Worm (Caenorhabditis elegans) whole organism, young adult: ENCODE measurements around the gene C01B9.4.

Experiments used
- B0019.2 ChIP-seq: fragments of 200-800 bp; sonication (Bioruptor generic); conservative IDR thresholded peaks from 2 replicates; pipeline ENCODE4 v1.3.6; 2022; ENCODE audit warnings: missing genetic modification reagents, missing genetic modification characterization, missing compliant biosample characterization
- B0035.1 ChIP-seq: sonication (generic microtip); optimal IDR thresholded peaks from 2 replicates; lab custom pipeline; 2016; ENCODE audit warnings: missing genetic modification characterization, mild to moderate bottlenecking, missing compliant biosample characterization, missing genotype, missing genetic modification reagents
- B0261.1 ChIP-seq: sonication (generic microtip); optimal IDR thresholded peaks from 2 replicates; lab custom pipeline; 2016; ENCODE audit warnings: mild to moderate bottlenecking, missing genetic modification characterization, moderate library complexity, missing compliant biosample characterization
- C06A6.2 ChIP-seq: fragments of 200-800 bp; sonication (Bioruptor generic); conservative IDR thresholded peaks from 2 replicates; pipeline ENCODE4 v1.3.6; 2022; ENCODE audit warnings: missing genetic modification characterization, missing compliant biosample characterization
- C17E4.6 ChIP-seq: fragments of 200-800 bp; sonication (Bioruptor generic); IDR thresholded peaks from 2 replicates; pipeline ENCODE4 v1.3.6; 2022; ENCODE audit warnings: missing genetic modification reagents, missing genetic modification characterization, missing compliant biosample characterization
- F33H1.4 ChIP-seq: fragments of 200-800 bp; sonication (Bioruptor generic); IDR thresholded peaks from 2 replicates; pipeline ENCODE4 v1.3.6; 2022; ENCODE audit warnings: missing genetic modification reagents, missing genetic modification characterization, missing compliant biosample characterization
- F39B2.1 ChIP-seq: fragments of 200-800 bp; sonication (Bioruptor generic); IDR thresholded peaks from 2 replicates; pipeline ENCODE4 v1.3.6; 2022; ENCODE audit warnings: missing genetic modification reagents, missing genetic modification characterization, missing compliant biosample characterization
- K11D2.4 ChIP-seq: fragments of 200-800 bp; sonication (Bioruptor generic); IDR thresholded peaks from 2 replicates; pipeline ENCODE4 v1.3.6; 2022; ENCODE audit warnings: missing genetic modification reagents, missing genetic modification characterization, missing compliant biosample characterization
- T26A5.8 ChIP-seq: sonication (generic microtip); optimal IDR thresholded peaks from 2 replicates; lab custom pipeline; 2016; ENCODE audit warnings: missing genetic modification characterization, missing compliant biosample characterization
- Y67H2A.10 ChIP-seq: fragments of 200-800 bp; sonication (Bioruptor generic); conservative IDR thresholded peaks from 2 replicates; pipeline ENCODE4 v1.3.6; 2022; ENCODE audit warnings: missing genetic modification reagents, missing genetic modification characterization, missing compliant biosample characterization
- Y95B8A.8 ChIP-seq: fragments of 200-800 bp; sonication (Bioruptor generic); IDR thresholded peaks from 2 replicates; pipeline ENCODE4 v1.3.6; 2022; ENCODE audit warnings: missing genetic modification reagents, missing genetic modification characterization, missing compliant biosample characterization
- attf-3 ChIP-seq: fragments of 200-800 bp; sonication (Bioruptor generic); conservative IDR thresholded peaks from 2 replicates; pipeline ENCODE4 v1.3.6; 2022; ENCODE audit warnings: missing genetic modification reagents, missing genetic modification characterization, missing compliant biosample characterization
- attf-6 ChIP-seq: fragments of 200-800 bp; sonication (Bioruptor generic); IDR thresholded peaks from 2 replicates; pipeline ENCODE4 v1.3.6; 2022; ENCODE audit warnings: missing genetic modification reagents, missing genetic modification characterization, missing compliant biosample characterization
- bed-1 ChIP-seq: fragments of 200-800 bp; sonication (Bioruptor generic); IDR thresholded peaks from 2 replicates; pipeline ENCODE4 v1.3.6; 2022; ENCODE audit warnings: missing genetic modification reagents, missing genetic modification characterization, missing compliant biosample characterization
- cebp-2 ChIP-seq: fragments of 200-800 bp; sonication (Bioruptor generic); IDR thresholded peaks from 2 replicates; pipeline ENCODE4 v1.3.6; 2022; ENCODE audit warnings: missing genetic modification characterization, missing compliant biosample characterization
- die-1 ChIP-seq: sonication (generic microtip); optimal IDR thresholded peaks from 2 replicates; lab custom pipeline; 2016; ENCODE audit warnings: missing genotype, mild to moderate bottlenecking, missing genetic modification characterization, missing compliant biosample characterization
- efl-1 ChIP-seq: fragments of 150-350 bp; optimal IDR thresholded peaks from 2 replicates; lab custom pipeline; 2014; ENCODE audit warnings: missing biosample characterization, missing genetic modification reagents, missing genetic modification characterization
- egl-18 ChIP-seq: fragments of 200-800 bp; sonication (Bioruptor generic); IDR thresholded peaks from 2 replicates; pipeline ENCODE4 v1.3.6; 2022; ENCODE audit warnings: missing genetic modification reagents, missing genetic modification characterization, missing compliant biosample characterization
- egrh-3 ChIP-seq: fragments of 200-800 bp; sonication (Bioruptor generic); IDR thresholded peaks from 2 replicates; pipeline ENCODE4 v1.3.6; 2022; ENCODE audit warnings: missing genetic modification reagents, missing genetic modification characterization, missing compliant biosample characterization
- hlh-12 ChIP-seq: sonication (generic microtip); optimal IDR thresholded peaks from 2 replicates; lab custom pipeline; 2016; ENCODE audit warnings: missing genetic modification characterization, missing compliant biosample characterization
- lag-1 ChIP-seq: fragments of 200-800 bp; sonication (Bioruptor generic); IDR thresholded peaks from 2 replicates; pipeline ENCODE4 v1.3.6; 2022; ENCODE audit warnings: missing genetic modification reagents, missing genetic modification characterization, missing compliant biosample characterization
- lin-26 ChIP-seq: fragments of 200-800 bp; sonication (Bioruptor generic); IDR thresholded peaks from 2 replicates; pipeline ENCODE4 v1.3.6; 2022; ENCODE audit warnings: missing genetic modification reagents, missing genetic modification characterization, missing compliant biosample characterization
- lin-35 ChIP-seq, 3 experiments: fragments of 150-350 bp in 2 of 3; sonication (generic microtip) in 1 of 3; optimal IDR thresholded peaks; 2 replicates each; lab custom pipeline; 2014 to 2018; ENCODE audit warnings: missing biosample characterization in 3 of 3, missing genetic modification characterization in 3 of 3, missing genetic modification reagents in 3 of 3
- lin-40 ChIP-seq: sonication (generic microtip); optimal IDR thresholded peaks from 2 replicates; lab custom pipeline; 2016; ENCODE audit warnings: missing genetic modification characterization, mild to moderate bottlenecking, missing compliant biosample characterization, missing genotype, missing genetic modification reagents
- mxl-1 ChIP-seq: sonication (generic microtip); optimal IDR thresholded peaks from 2 replicates; lab custom pipeline; 2016; ENCODE audit warnings: missing genetic modification characterization, missing compliant biosample characterization
- nfya-1 ChIP-seq: sonication (generic microtip); optimal IDR thresholded peaks from 2 replicates; lab custom pipeline; 2017; ENCODE audit warnings: antibody characterized with exemption, missing compliant biosample characterization, missing genetic modification characterization, borderline replicate concordance; ENCODE audit not compliant: insufficient read depth
- nfyb-1 ChIP-seq: fragments of 200-800 bp; sonication (Bioruptor generic); IDR thresholded peaks from 2 replicates; pipeline ENCODE4 v1.3.6; 2022; ENCODE audit warnings: missing genetic modification reagents, missing genetic modification characterization, missing compliant biosample characterization
- nhr-179 ChIP-seq: sonication (generic microtip); optimal IDR thresholded peaks from 2 replicates; lab custom pipeline; 2016; ENCODE audit warnings: mild to moderate bottlenecking, missing genetic modification characterization, missing compliant biosample characterization
- nhr-80 ChIP-seq: sonication (generic microtip); optimal IDR thresholded peaks from 2 replicates; lab custom pipeline; 2016; ENCODE audit warnings: missing genetic modification characterization, missing compliant biosample characterization
- nhr-90 ChIP-seq: sonication (generic microtip); optimal IDR thresholded peaks from 2 replicates; lab custom pipeline; 2016; ENCODE audit warnings: missing genotype, mild to moderate bottlenecking, missing genetic modification characterization, missing compliant biosample characterization
- rec-8 ChIP-seq, 2 experiments: sonication (generic microtip); optimal IDR thresholded peaks; 2 replicates each; lab custom pipeline; 2016; ENCODE audit warnings: mild to moderate bottlenecking in 2 of 2, missing genetic modification characterization in 2 of 2, missing genetic modification reagents in 2 of 2, missing genotype in 2 of 2, missing biosample characterization in 1 of 2, missing compliant biosample characterization in 1 of 2, moderate library complexity in 1 of 2
- repo-1 ChIP-seq: sonication (generic microtip); optimal IDR thresholded peaks from 2 replicates; lab custom pipeline; 2017; ENCODE audit warnings: mild to moderate bottlenecking, missing genetic modification characterization, missing compliant biosample characterization
- rpc-1 ChIP-seq, 2 experiments: fragments of 150-350 bp in 1 of 2; sonication (generic microtip) in 1 of 2; optimal IDR thresholded peaks; 2 replicates each; lab custom pipeline; 2014 to 2018; ENCODE audit warnings: missing biosample characterization in 1 of 2, missing genetic modification characterization in 1 of 2, missing genetic modification reagents in 1 of 2, missing genotype in 1 of 2
- sdz-38 ChIP-seq: sonication (generic microtip); optimal IDR thresholded peaks from 2 replicates; lab custom pipeline; 2016; ENCODE audit warnings: missing genotype, missing genetic modification characterization, missing compliant biosample characterization
- sea-2 ChIP-seq: fragments of 200-800 bp; sonication (Bioruptor generic); IDR thresholded peaks from 2 replicates; pipeline ENCODE4 v1.3.6; 2022; ENCODE audit warnings: missing genetic modification characterization, missing compliant biosample characterization
- snpc-3.4 ChIP-seq: sonication (generic microtip); optimal IDR thresholded peaks from 2 replicates; lab custom pipeline; 2017; ENCODE audit warnings: missing genetic modification characterization, mild to moderate bottlenecking, missing compliant biosample characterization, antibody characterized with exemption, moderate library complexity, missing genotype, missing genetic modification reagents
- snpc-4 ChIP-seq, 5 experiments: fragments of 150-350 bp in 1 of 5; sonication (generic microtip) in 4 of 5; optimal IDR thresholded peaks; 2 replicates each; lab custom pipeline; 2014 to 2018; ENCODE audit warnings: missing genetic modification characterization in 5 of 5, missing biosample characterization in 3 of 5, antibody characterized with exemption in 2 of 5, mild to moderate bottlenecking in 2 of 5, missing compliant biosample characterization in 2 of 5, missing genotype in 2 of 5, moderate library complexity in 2 of 5, missing genetic modification reagents in 1 of 5
- somi-1 ChIP-seq: fragments of 200-800 bp; sonication (Bioruptor generic); optimal IDR thresholded peaks from 2 replicates; lab custom pipeline; 2018; ENCODE audit warnings: mild to moderate bottlenecking, missing genetic modification characterization, missing compliant biosample characterization
- zfh-2 ChIP-seq: fragments of 200-800 bp; sonication (Bioruptor generic); conservative IDR thresholded peaks from 2 replicates; pipeline ENCODE4 v1.3.6; 2022; ENCODE audit warnings: missing genetic modification reagents, missing genetic modification characterization, missing compliant biosample characterization
- ztf-28 ChIP-seq: fragments of 200-800 bp; sonication (Bioruptor generic); IDR thresholded peaks from 2 replicates; pipeline ENCODE4 v1.3.6; 2022; ENCODE audit warnings: missing genetic modification reagents, missing genetic modification characterization, missing compliant biosample characterization

The C01B9.4 gene

DNA sequence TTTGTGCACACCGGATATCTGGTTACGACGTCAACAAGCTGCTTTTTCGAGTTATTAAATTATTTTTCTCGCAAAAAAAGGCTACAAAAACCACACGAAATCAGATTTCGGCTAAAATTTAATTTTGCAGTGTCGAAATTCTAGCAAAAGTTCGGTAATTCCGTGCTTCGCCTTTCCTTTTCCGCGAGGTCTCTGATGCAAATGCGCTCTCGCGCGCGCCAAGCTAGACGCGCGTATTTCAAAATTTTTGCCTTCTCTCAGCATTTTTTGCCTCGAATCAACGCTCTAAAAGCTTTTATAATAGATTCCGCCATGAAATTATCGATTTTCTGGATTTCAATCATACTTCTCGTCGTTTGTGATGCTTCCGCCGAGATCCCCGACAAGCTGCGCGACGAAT lies 61.0 kb downstream of the C01B9.4 start, which contains the start of gene Y54G9A.5 (continued):
- TF ChIP-seq repo-1 (tag; lab: Kevin White, UChicago) (no peak), Y95B8A.8 (GFP tag; lab: Robert Waterston, UW) (no peak), die-1 (no peak), B0035.1 (tag; lab: Kevin White, UChicago) (no peak), nhr-179 (no peak), C06A6.2 (no peak), Y67H2A.10 (0 out of 2 replicates have a peak, but pooled peaks have one; percentile 40), sdz-38 (tag; lab: Kevin White, UChicago) (no peak), F33H1.4 (peak; percentile 62), lin-35 (GFP tag; optimal IDR thresholded peaks at IDR 0.05; lab: Kevin White, UChicago) (no peak), hlh-12 (tag; lab: Kevin White, UChicago) (no peak), efl-1 (GFP tag; lab: Kevin White, UChicago) (peak; percentile 85), lin-26 (GFP tag; lab: Robert Waterston, UW) (no peak), F39B2.1 (no peak), rpc-1 (optimal IDR thresholded peaks at IDR 0.05; lab: Kevin White, UChicago) (no peak), rpc-1 (tag; optimal IDR thresholded peaks at IDR 0.05; lab: Kevin White, UChicago) (no peak), K11D2.4 (no peak), bed-1 (GFP tag; lab: Robert Waterston, UW) (no peak), attf-3 (GFP tag; lab: Robert Waterston, UW) (peak; percentile 56; the same call in 1 of the 2 replicates), nhr-90 (tag; lab: Kevin White, UChicago) (no peak), egrh-3 (GFP tag; lab: Robert Waterston, UW) (no peak), attf-6 (GFP tag; lab: Robert Waterston, UW) (no peak), snpc-3.4 (tag; lab: Kevin White, UChicago) (no peak), C17E4.6 (GFP tag; lab: Robert Waterston, UW) (no peak), egl-18 (GFP tag; lab: Robert Waterston, UW) (no peak), lin-40 (tag; lab: Kevin White, UChicago) (no peak), cebp-2 (GFP tag; lab: Robert Waterston, UW) (no peak), nfyb-1 (GFP tag; lab: Robert Waterston, UW) (no peak), mxl-1 (no peak), T26A5.8 (tag; lab: Kevin White, UChicago) (no peak), sea-2 (no peak), nfya-1 (tag; lab: Kevin White, UChicago) (no peak), zfh-2 (GFP tag; lab: Robert Waterston, UW) (no peak), snpc-4 (GFP tag; optimal IDR thresholded peaks at IDR 0.05; lab: Kevin White, UChicago) (no peak), snpc-4 (tag; optimal IDR thresholded peaks at IDR 0.05; lab: Kevin White, UChicago) (peak in 2 of 4 experiments; percentile 26 to 54), rec-8 (tag; optimal IDR thresholded peaks at IDR 0.05; lab: Kevin White, UChicago) (no peak), lag-1 (GFP tag; lab: Robert Waterston, UW) (no peak), somi-1 (GFP tag; lab: Kevin White, UChicago) (no peak), B0261.1 (tag; lab: Kevin White, UChicago) (no peak), B0019.2 (GFP tag; lab: Robert Waterston, UW) (0 out of 2 replicates have a peak, but pooled peaks have one; percentile 34), ztf-28 (GFP tag; lab: Robert Waterston, UW) (peak; percentile 43; the same call in 1 of the 2 replicates), nhr-80 (tag; lab: Kevin White, UChicago) (no peak)
